Fruit fly (Drosophila melanogaster) whole organism, embryonic: Measurements from ENCODE around the gene Spt3.

Source experiments
- B-H1 ChIP-seq: fragments of 200-800 bp; sonication (Bioruptor generic); IDR thresholded peaks from 3 replicates; pipeline ENCODE4 v1.3.6; 2022; ENCODE audit warnings: missing biosample characterization, missing genetic modification characterization
- CG10267 ChIP-seq: fragments of 200-800 bp; sonication (Bioruptor generic); optimal IDR thresholded peaks from 2 replicates; lab custom pipeline; 2018; ENCODE audit warnings: missing biosample characterization, mild to moderate bottlenecking, missing genetic modification characterization, moderate library complexity
- CG11504 ChIP-seq: fragments of 200-800 bp; sonication (Bioruptor generic); optimal IDR thresholded peaks from 3 replicates; lab custom pipeline; 2019; ENCODE audit warnings: missing biosample characterization, mild to moderate bottlenecking, missing genetic modification characterization, moderate library complexity
- CG11560 ChIP-seq: fragments of 200-800 bp; sonication (Bioruptor generic); IDR thresholded peaks from 3 replicates; pipeline ENCODE4 v1.3.6; 2022; ENCODE audit warnings: missing biosample characterization, missing genetic modification characterization
- CG1233 ChIP-seq: fragments of 200-800 bp; sonication (Bioruptor generic); optimal IDR thresholded peaks from 4 replicates; lab custom pipeline; 2018; ENCODE audit warnings: missing biosample characterization, mild to moderate bottlenecking, missing genetic modification characterization
- CG15514 ChIP-seq: fragments of 200-800 bp; sonication (Bioruptor generic); optimal IDR thresholded peaks from 3 replicates; lab custom pipeline; 2017; ENCODE audit warnings: missing biosample characterization, missing genetic modification characterization, mild to moderate bottlenecking, moderate library complexity, missing genetic modification reagents
- CG17912 ChIP-seq: fragments of 200-800 bp; sonication (Bioruptor generic); optimal IDR thresholded peaks from 2 replicates; lab custom pipeline; 2018; ENCODE audit warnings: missing biosample characterization, mild to moderate bottlenecking, missing genetic modification characterization
- CG18262 ChIP-seq: fragments of 200-800 bp; optimal IDR thresholded peaks from 3 replicates; lab custom pipeline; 2019; ENCODE audit warnings: missing biosample characterization, mild to moderate bottlenecking, missing genetic modification characterization, moderate library complexity
- CG1832 ChIP-seq: fragments of 200-800 bp; sonication (Bioruptor generic); optimal IDR thresholded peaks from 2 replicates; lab custom pipeline; 2017; ENCODE audit warnings: missing biosample characterization, mild to moderate bottlenecking, missing genetic modification characterization, inconsistent platforms
- CG2678 ChIP-seq: fragments of 200-800 bp; sonication (Bioruptor generic); optimal IDR thresholded peaks from 3 replicates; lab custom pipeline; 2019; ENCODE audit warnings: missing biosample characterization, mild to moderate bottlenecking, missing genetic modification characterization, moderate library complexity
- CG3995 ChIP-seq: fragments of 200-800 bp; sonication (Bioruptor generic); optimal IDR thresholded peaks from 3 replicates; lab custom pipeline; 2016; ENCODE audit warnings: missing biosample characterization, missing genetic modification characterization
- CG4820 ChIP-seq: fragments of 200-800 bp; sonication (Bioruptor generic); optimal IDR thresholded peaks from 3 replicates; lab custom pipeline; 2016; ENCODE audit warnings: missing biosample characterization, missing genetic modification characterization
- CG6765 ChIP-seq: fragments of 200-800 bp; sonication (Bioruptor generic); optimal IDR thresholded peaks from 3 replicates; lab custom pipeline; 2017; ENCODE audit warnings: missing biosample characterization, mild to moderate bottlenecking, missing genetic modification characterization
- CG7987 ChIP-seq: fragments of 200-800 bp; sonication (Bioruptor generic); optimal IDR thresholded peaks from 2 replicates; lab custom pipeline; 2018; ENCODE audit warnings: missing biosample characterization, mild to moderate bottlenecking, missing genetic modification characterization, moderate library complexity
- D19A ChIP-seq: fragments of 200-800 bp; optimal IDR thresholded peaks from 3 replicates; lab custom pipeline; 2019; ENCODE audit warnings: missing biosample characterization, mild to moderate bottlenecking, missing genetic modification characterization, moderate library complexity
- E2f1 ChIP-seq: fragments of 200-800 bp; sonication (Bioruptor generic); IDR thresholded peaks from 2 replicates; pipeline ENCODE4 v1.3.6; 2022; ENCODE audit warnings: missing biosample characterization, missing genetic modification characterization
- Ets65A ChIP-seq: fragments of 200-800 bp; sonication (Bioruptor generic); peaks from one replicate; lab custom pipeline; 2016; ENCODE audit warnings: missing biosample characterization, missing genetic modification characterization
- Mes4 ChIP-seq: fragments of 200-800 bp; sonication (Bioruptor generic); optimal IDR thresholded peaks from 2 replicates; lab custom pipeline; 2016; ENCODE audit warnings: missing biosample characterization, missing genetic modification characterization
- Mrtf ChIP-seq: fragments of 200-800 bp; sonication (Bioruptor generic); IDR thresholded peaks from 3 replicates; pipeline ENCODE4 v1.3.6; 2022; ENCODE audit warnings: missing biosample characterization, missing genetic modification characterization
- Myb ChIP-seq: fragments of 200-800 bp; sonication (Bioruptor generic); optimal IDR thresholded peaks from 2 replicates; lab custom pipeline; 2016; ENCODE audit warnings: missing biosample characterization, missing genetic modification characterization
- Side ChIP-seq: fragments of 200-800 bp; sonication (Bioruptor generic); optimal IDR thresholded peaks from 2 replicates; lab custom pipeline; 2016; ENCODE audit warnings: missing biosample characterization, missing genetic modification characterization
- Sox102F ChIP-seq: fragments of 200-800 bp; sonication (Bioruptor generic); optimal IDR thresholded peaks from 2 replicates; lab custom pipeline; 2018; ENCODE audit warnings: missing biosample characterization, mild to moderate bottlenecking, missing genetic modification characterization, moderate library complexity
- Sry-δ ChIP-seq: fragments of 200-800 bp; sonication (Bioruptor generic); optimal IDR thresholded peaks from 2 replicates; lab custom pipeline; 2016; ENCODE audit warnings: missing biosample characterization, missing genetic modification characterization
- crp ChIP-seq, 2 experiments: fragments of 200-800 bp; sonication (Bioruptor generic); optimal IDR thresholded peaks; 2 replicates in 1 of 2; 3 replicates in 1 of 2; lab custom pipeline; 2017; ENCODE audit warnings: missing biosample characterization in 2 of 2, missing genetic modification characterization in 2 of 2, mild to moderate bottlenecking in 1 of 2, moderate library complexity in 1 of 2
- danr ChIP-seq: fragments of 200-800 bp; sonication (Bioruptor generic); IDR thresholded peaks from 2 replicates; pipeline ENCODE4 v1.3.6; 2022; ENCODE audit warnings: missing biosample characterization, missing genetic modification characterization
- dmrt11E ChIP-seq: fragments of 200-800 bp; sonication (Bioruptor generic); optimal IDR thresholded peaks from 3 replicates; lab custom pipeline; 2018; ENCODE audit warnings: missing biosample characterization, mild to moderate bottlenecking, missing genetic modification characterization, moderate library complexity
- exex ChIP-seq: fragments of 200-800 bp; sonication (Bioruptor generic); optimal IDR thresholded peaks from 4 replicates; lab custom pipeline; 2018; ENCODE audit warnings: missing biosample characterization, mild to moderate bottlenecking, missing genetic modification characterization, moderate library complexity
- gem ChIP-seq: fragments of 200-800 bp; sonication (Bioruptor generic); optimal IDR thresholded peaks from 2 replicates; lab custom pipeline; 2019; ENCODE audit warnings: missing biosample characterization, mild to moderate bottlenecking, missing genetic modification characterization, moderate library complexity
- jing ChIP-seq: fragments of 200-800 bp; sonication (Bioruptor generic); optimal IDR thresholded peaks from 2 replicates; lab custom pipeline; 2018; ENCODE audit warnings: missing biosample characterization, mild to moderate bottlenecking, missing genetic modification characterization
- lola ChIP-seq, 3 experiments: fragments of >200 bp in 2 of 3; fragments of 200-800 bp in 1 of 3; sonication (Bioruptor generic) in 1 of 3; optimal IDR thresholded peaks; 2 replicates each; lab custom pipeline; 2017 to 2019; ENCODE audit warnings: missing biosample characterization in 3 of 3, missing genetic modification characterization in 3 of 3, mild to moderate bottlenecking in 1 of 3, moderate library complexity in 1 of 3
- maf-S ChIP-seq: fragments of 200-800 bp; sonication (Bioruptor generic); optimal IDR thresholded peaks from 2 replicates; lab custom pipeline; 2016; ENCODE audit warnings: missing biosample characterization, missing genetic modification characterization
- nmo ChIP-seq: fragments of 200-800 bp; sonication (Bioruptor generic); optimal IDR thresholded peaks from 2 replicates; lab custom pipeline; 2018; ENCODE audit warnings: missing biosample characterization, mild to moderate bottlenecking, missing genetic modification characterization, moderate library complexity
- phol ChIP-seq: fragments of 200-800 bp; sonication (Bioruptor generic); optimal IDR thresholded peaks from 3 replicates; lab custom pipeline; 2018; ENCODE audit warnings: missing biosample characterization, mild to moderate bottlenecking, missing genetic modification characterization, moderate library complexity
- row ChIP-seq: fragments of 200-800 bp; sonication (Bioruptor generic); IDR thresholded peaks from 3 replicates; pipeline ENCODE4 v1.3.6; 2022; ENCODE audit warnings: missing biosample characterization, missing genetic modification characterization
- run ChIP-seq: fragments of 200-800 bp; sonication (Bioruptor generic); optimal IDR thresholded peaks from 3 replicates; lab custom pipeline; 2018; ENCODE audit warnings: missing biosample characterization, mild to moderate bottlenecking, missing genetic modification characterization
- sens ChIP-seq: fragments of 200-800 bp; sonication (Bioruptor generic); peaks from one replicate; lab custom pipeline; 2016; ENCODE audit warnings: missing biosample characterization, missing genetic modification characterization
- trh ChIP-seq: fragments of 200-800 bp; sonication (Bioruptor generic); optimal IDR thresholded peaks from 2 replicates; lab custom pipeline; 2016; ENCODE audit warnings: missing biosample characterization, missing genetic modification characterization
- vfl ChIP-seq: fragments of 200-800 bp; sonication (Bioruptor generic); optimal IDR thresholded peaks from 2 replicates; lab custom pipeline; 2016; ENCODE audit warnings: missing biosample characterization, missing genetic modification characterization
- vvl ChIP-seq: fragments of 200-800 bp; sonication (Bioruptor generic); IDR thresholded peaks from 2 replicates; pipeline ENCODE4 v1.3.6; 2022; ENCODE audit warnings: missing biosample characterization, missing genetic modification characterization
- yki ChIP-seq: fragments of >200 bp; optimal IDR thresholded peaks from 3 replicates; lab custom pipeline; 2018

Spt3 gene

dm6 chr3R:11977336-11977678, 39.6 kb upstream of the Spt3 start (continued):
- no peak for TF ChIP-seq D19A (tag; lab: Kevin White, UChicago)
- TF ChIP-seq CG1233 (GFP tag; lab: Kevin White, UChicago), result no peak
- TF ChIP-seq CG2678, result no peak
- no peak for TF ChIP-seq trh (GFP tag; lab: Kevin White, UChicago)
- peak; percentile 18 for TF ChIP-seq CG11504 (tag; lab: Kevin White, UChicago)
- TF ChIP-seq Sry-δ, result no peak
- peak in 1 of 3 experiments; percentile 11 for TF ChIP-seq lola (GFP tag; optimal IDR thresholded peaks at IDR 0.05; lab: Kevin White, UChicago)
- peak; percentile 1 for TF ChIP-seq nmo
- TF ChIP-seq vfl (GFP tag; lab: Kevin White, UChicago), result no peak
- no peak for TF ChIP-seq Side (GFP tag; lab: Kevin White, UChicago)
- TF ChIP-seq CG18262 (tag; lab: Kevin White, UChicago), result peak; percentile 34
- peak; percentile 26; the same call in 1 of the 3 replicates for TF ChIP-seq row (GFP tag; lab: Robert Waterston, UW)
- peak; percentile 1 for TF ChIP-seq CG10267 (tag; lab: Kevin White, UChicago)
- no peak for TF ChIP-seq CG7987
- no peak for TF ChIP-seq CG3995
- TF ChIP-seq danr (GFP tag; lab: Robert Waterston, UW), result no peak
- no peak for TF ChIP-seq B-H1 (GFP tag; lab: Robert Waterston, UW)
- no peak for TF ChIP-seq vvl (GFP tag; lab: Robert Waterston, UW)
- TF ChIP-seq CG15514 (GFP tag; lab: Kevin White, UChicago), result no peak
- no peak for TF ChIP-seq CG11560 (tag; lab: Robert Waterston, UW)
- no peak for TF ChIP-seq sens (GFP tag; lab: Kevin White, UChicago)
- TF ChIP-seq CG4820 (GFP tag; lab: Kevin White, UChicago), result no peak
- TF ChIP-seq crp (GFP tag; optimal IDR thresholded peaks at IDR 0.05; lab: Kevin White, UChicago), result no peak
- no peak for TF ChIP-seq CG6765 (GFP tag; lab: Kevin White, UChicago)
- no peak for TF ChIP-seq jing (GFP tag; lab: Kevin White, UChicago)
- TF ChIP-seq gem (tag; lab: Kevin White, UChicago), result peak; percentile 48
- TF ChIP-seq Myb (GFP tag; lab: Kevin White, UChicago), result no peak
- peak; percentile 29 for TF ChIP-seq Sox102F
- no peak for TF ChIP-seq Mrtf (GFP tag; lab: Robert Waterston, UW)
- TF ChIP-seq Mes4 (GFP tag; lab: Kevin White, UChicago), result no peak
- TF ChIP-seq yki (lab: Kevin White, UChicago), result no peak
- no peak for TF ChIP-seq CG1832 (GFP tag; lab: Kevin White, UChicago)
- TF ChIP-seq dmrt11E, result peak; percentile 21
- no peak for TF ChIP-seq E2f1
- TF ChIP-seq, all 482 proteins: peak for 15

dm6 chr3R:11978278-11978677, 38.7 kb upstream of the Spt3 start:
- TF ChIP-seq phol (tag; lab: Kevin White, UChicago) (no peak), vvl (GFP tag; lab: Robert Waterston, UW) (no peak), CG17912 (GFP tag; lab: Kevin White, UChicago) (no peak), run (tag; lab: Kevin White, UChicago) (no peak), exex (tag; lab: Kevin White, UChicago) (peak; percentile 68), Ets65A (no peak), CG1233 (GFP tag; lab: Kevin White, UChicago) (no peak), maf-S (no peak)
